Fruit fly (Drosophila melanogaster) whole organism, prepupa: ENCODE measurements around the gene CG14810.

Source experiments
- Blimp-1 ChIP-seq: fragments of 200-800 bp; sonication (Bioruptor generic); optimal IDR thresholded peaks from 3 replicates; lab custom pipeline; 2017; ENCODE audit warnings: missing biosample characterization, missing genetic modification characterization, mild to moderate bottlenecking, moderate library complexity, missing genetic modification reagents
- CG10631 ChIP-seq: fragments of 200-800 bp; sonication (Bioruptor generic); optimal IDR thresholded peaks from 2 replicates; lab custom pipeline; 2016; ENCODE audit warnings: missing biosample characterization, missing genetic modification characterization
- CG11294 ChIP-seq: fragments of 200-800 bp; sonication (Bioruptor generic); IDR thresholded peaks from 2 replicates; pipeline ENCODE4 v1.3.6; 2022; ENCODE audit warnings: missing biosample characterization, missing genetic modification characterization
- CG11762 ChIP-seq: fragments of 200-800 bp; sonication (Bioruptor generic); optimal IDR thresholded peaks from 3 replicates; lab custom pipeline; 2016; ENCODE audit warnings: missing biosample characterization, missing genetic modification characterization; ENCODE audit not compliant: insufficient read depth
- CG15336 ChIP-seq: fragments of 200-800 bp; sonication (Bioruptor generic); IDR thresholded peaks from 2 replicates; pipeline ENCODE4 v1.3.6; 2022; ENCODE audit warnings: missing biosample characterization, missing genetic modification characterization
- CG1621 ChIP-seq: fragments of 200-800 bp; sonication (Bioruptor generic); optimal IDR thresholded peaks from 3 replicates; lab custom pipeline; 2018; ENCODE audit warnings: missing biosample characterization, mild to moderate bottlenecking, missing genetic modification characterization
- CG16779 ChIP-seq: fragments of 200-800 bp; sonication (Bioruptor generic); optimal IDR thresholded peaks from 3 replicates; lab custom pipeline; 2017; ENCODE audit warnings: missing biosample characterization, mild to moderate bottlenecking, missing genetic modification characterization
- CG31627 ChIP-seq: fragments of 200-800 bp; sonication (Bioruptor generic); optimal IDR thresholded peaks from 3 replicates; lab custom pipeline; 2016; ENCODE audit warnings: missing biosample characterization, missing genetic modification characterization
- CG34406 ChIP-seq: fragments of 200-800 bp; sonication (Bioruptor generic); optimal IDR thresholded peaks from 3 replicates; lab custom pipeline; 2016; ENCODE audit warnings: missing biosample characterization, missing genetic modification characterization
- CG4318 ChIP-seq: fragments of 200-800 bp; sonication (Bioruptor generic); optimal IDR thresholded peaks from 3 replicates; lab custom pipeline; 2017; ENCODE audit warnings: missing biosample characterization, mild to moderate bottlenecking, missing genetic modification characterization
- CG6163 ChIP-seq: fragments of 200-800 bp; sonication (Bioruptor generic); IDR thresholded peaks from 3 replicates; pipeline ENCODE4 v1.3.6; 2022; ENCODE audit warnings: missing biosample characterization, missing genetic modification characterization
- CG6792 ChIP-seq: fragments of 200-800 bp; sonication (Bioruptor generic); optimal IDR thresholded peaks from 3 replicates; lab custom pipeline; 2016; ENCODE audit warnings: missing biosample characterization, missing genetic modification characterization
- CG6808 ChIP-seq: fragments of 200-800 bp; sonication (Bioruptor generic); optimal IDR thresholded peaks from 3 replicates; lab custom pipeline; 2017; ENCODE audit warnings: missing biosample characterization, missing genetic modification characterization, mild to moderate bottlenecking, moderate library complexity, missing genetic modification reagents
- CG6854 ChIP-seq: fragments of 200-800 bp; sonication (Bioruptor generic); optimal IDR thresholded peaks from 2 replicates; lab custom pipeline; 2017; ENCODE audit warnings: missing biosample characterization, mild to moderate bottlenecking, missing genetic modification characterization
- CG7368 ChIP-seq: fragments of 200-800 bp; sonication (Bioruptor generic); optimal IDR thresholded peaks from 3 replicates; lab custom pipeline; 2016; ENCODE audit warnings: missing biosample characterization, missing genetic modification characterization
- CG8119 ChIP-seq: fragments of 200-800 bp; sonication (Bioruptor generic); IDR thresholded peaks from 3 replicates; pipeline ENCODE4 v1.3.6; 2022; ENCODE audit warnings: missing biosample characterization, missing genetic modification characterization
- CG9139 ChIP-seq: fragments of 200-800 bp; sonication (Bioruptor generic); optimal IDR thresholded peaks from 3 replicates; lab custom pipeline; 2017; ENCODE audit warnings: missing biosample characterization, mild to moderate bottlenecking, missing genetic modification characterization
- Eip78C ChIP-seq: fragments of 200-800 bp; sonication (Bioruptor generic); peaks from one replicate; lab custom pipeline; 2016; ENCODE audit warnings: missing biosample characterization, missing genetic modification characterization
- Ets21C ChIP-seq: fragments of 200-800 bp; sonication (Bioruptor generic); optimal IDR thresholded peaks from 3 replicates; lab custom pipeline; 2016; ENCODE audit warnings: missing biosample characterization, missing genetic modification characterization
- Gug ChIP-seq: fragments of 200-800 bp; sonication (Bioruptor generic); IDR thresholded peaks from 2 replicates; pipeline ENCODE4 v1.3.6; 2022; ENCODE audit warnings: missing biosample characterization, missing genetic modification characterization
- Lpt ChIP-seq: fragments of 200-800 bp; sonication (Bioruptor generic); optimal IDR thresholded peaks from 3 replicates; lab custom pipeline; 2016; ENCODE audit warnings: missing biosample characterization, missing genetic modification characterization
- Smox ChIP-seq: fragments of 200-800 bp; sonication (Bioruptor generic); optimal IDR thresholded peaks from 3 replicates; lab custom pipeline; 2016; ENCODE audit warnings: missing biosample characterization, missing genetic modification characterization
- Sox102F ChIP-seq: fragments of 200-800 bp; sonication (Bioruptor generic); optimal IDR thresholded peaks from 2 replicates; lab custom pipeline; 2016; ENCODE audit warnings: missing biosample characterization, mild to moderate bottlenecking, missing genetic modification characterization
- Sox14 ChIP-seq: fragments of 200-800 bp; sonication (Bioruptor generic); optimal IDR thresholded peaks from 3 replicates; lab custom pipeline; 2016; ENCODE audit warnings: missing biosample characterization, missing genetic modification characterization
- achi ChIP-seq: fragments of 200-800 bp; sonication (Bioruptor generic); optimal IDR thresholded peaks from 3 replicates; lab custom pipeline; 2016; ENCODE audit warnings: missing biosample characterization, missing genetic modification characterization
- acj6 ChIP-seq: fragments of 200-800 bp; sonication (Bioruptor generic); optimal IDR thresholded peaks from 3 replicates; lab custom pipeline; 2016; ENCODE audit warnings: missing biosample characterization, missing genetic modification characterization
- dac ChIP-seq: fragments of 200-800 bp; sonication (Bioruptor generic); optimal IDR thresholded peaks from 2 replicates; lab custom pipeline; 2017; ENCODE audit warnings: missing biosample characterization, mild to moderate bottlenecking, missing genetic modification characterization
- eg ChIP-seq: fragments of 200-800 bp; sonication (Bioruptor generic); IDR thresholded peaks from 3 replicates; pipeline ENCODE4 v1.3.6; 2022; ENCODE audit warnings: missing biosample characterization, missing genetic modification characterization
- esn ChIP-seq: fragments of 200-800 bp; sonication (Bioruptor generic); optimal IDR thresholded peaks from 2 replicates; lab custom pipeline; 2016; ENCODE audit warnings: missing biosample characterization, mild to moderate bottlenecking, missing genetic modification characterization, moderate library complexity
- fd59A ChIP-seq: fragments of 200-800 bp; sonication (Bioruptor generic); optimal IDR thresholded peaks from 2 replicates; lab custom pipeline; 2017; ENCODE audit warnings: missing biosample characterization, mild to moderate bottlenecking, missing genetic modification characterization, missing genetic modification reagents
- fd85E ChIP-seq: fragments of 200-800 bp; sonication (Bioruptor generic); optimal IDR thresholded peaks from 3 replicates; lab custom pipeline; 2016; ENCODE audit warnings: missing biosample characterization, missing genetic modification characterization
- lz ChIP-seq: fragments of 200-800 bp; sonication (Bioruptor generic); optimal IDR thresholded peaks from 3 replicates; lab custom pipeline; 2016; ENCODE audit warnings: missing biosample characterization, missing genetic modification characterization
- pdm3 ChIP-seq: fragments of 200-800 bp; sonication (Bioruptor generic); optimal IDR thresholded peaks from 3 replicates; lab custom pipeline; 2016; ENCODE audit warnings: missing biosample characterization, missing genetic modification characterization
- svp ChIP-seq: fragments of 200-800 bp; sonication (Bioruptor generic); peaks from one replicate; lab custom pipeline; 2016; ENCODE audit warnings: missing biosample characterization, missing genetic modification characterization
- topi ChIP-seq: fragments of 200-800 bp; sonication (Bioruptor generic); optimal IDR thresholded peaks from 3 replicates; lab custom pipeline; 2016; ENCODE audit warnings: missing biosample characterization, missing genetic modification characterization

The CG14810 gene

dm6 chrX:1821039-1821438 is 898 bp upstream of the CG14810 start:
- TF ChIP-seq lz (GFP tag; lab: Kevin White, UChicago) (no peak), CG6808 (GFP tag; lab: Kevin White, UChicago) (no peak), CG9139 (GFP tag; lab: Kevin White, UChicago) (no peak), CG6163 (GFP tag; lab: Robert Waterston, UW) (no peak), CG6792 (no peak), CG11762 (GFP tag; lab: Kevin White, UChicago) (no peak), Ets21C (no peak), acj6 (GFP tag; lab: Kevin White, UChicago) (no peak), esn (GFP tag; lab: Kevin White, UChicago) (no peak), CG15336 (GFP tag; lab: Robert Waterston, UW) (no peak), CG31627 (no peak), topi (GFP tag; lab: Kevin White, UChicago) (no peak), Blimp-1 (no peak), Sox102F (GFP tag; lab: Kevin White, UChicago) (no peak), Sox14 (GFP tag; lab: Kevin White, UChicago) (no peak), fd85E (GFP tag; lab: Kevin White, UChicago) (no peak), Smox (GFP tag; lab: Kevin White, UChicago) (no peak), CG34406 (GFP tag; lab: Kevin White, UChicago) (no peak), dac (GFP tag; lab: Kevin White, UChicago) (no peak), CG11294 (GFP tag; lab: Robert Waterston, UW) (no peak)

- TF ChIP-seq CG10631 (GFP tag; lab: Kevin White, UChicago), result no peak
- TF ChIP-seq achi (GFP tag; lab: Kevin White, UChicago), result no peak
- TF ChIP-seq esn (GFP tag; lab: Kevin White, UChicago), result no peak
- TF ChIP-seq eg (GFP tag; lab: Robert Waterston, UW), result no peak
- TF ChIP-seq CG6854 (GFP tag; lab: Kevin White, UChicago), result no peak
- no peak for TF ChIP-seq Gug
Measured at dm6 chrX:1819026-1819425, 1.1 kb downstream of the CG14810 start.

- TF ChIP-seq CG4318 (GFP tag; lab: Kevin White, UChicago) (no peak), CG6792 (no peak), Eip78C (no peak), CG16779 (tag; lab: Kevin White, UChicago) (no peak), svp (no peak), CG6808 (GFP tag; lab: Kevin White, UChicago) (no peak), CG31627 (no peak), Smox (GFP tag; lab: Kevin White, UChicago) (no peak), achi (GFP tag; lab: Kevin White, UChicago) (no peak), topi (GFP tag; lab: Kevin White, UChicago) (no peak), CG8119 (GFP tag; lab: Robert Waterston, UW) (no peak), CG1621 (no peak), fd59A (GFP tag; lab: Kevin White, UChicago) (no peak), Lpt (GFP tag; lab: Kevin White, UChicago) (no peak), CG9139 (GFP tag; lab: Kevin White, UChicago) (no peak), CG10631 (GFP tag; lab: Kevin White, UChicago) (no peak)
Measured at dm6 chrX:1811173-1811572, 9.0 kb downstream of the CG14810 start.

dm6 chrX:1793793-1794358 is 26.3 kb downstream of the CG14810 start:
- TF ChIP-seq CG6163 (GFP tag; lab: Robert Waterston, UW) (no peak), fd85E (GFP tag; lab: Kevin White, UChicago) (no peak), achi (GFP tag; lab: Kevin White, UChicago) (no peak), pdm3 (GFP tag; lab: Kevin White, UChicago) (no peak), CG7368 (GFP tag; lab: Kevin White, UChicago) (peak; percentile 66)
